Fruit fly (Drosophila melanogaster): ENCODE data around the gene CG5116.

Gene CG5116

DNA sequence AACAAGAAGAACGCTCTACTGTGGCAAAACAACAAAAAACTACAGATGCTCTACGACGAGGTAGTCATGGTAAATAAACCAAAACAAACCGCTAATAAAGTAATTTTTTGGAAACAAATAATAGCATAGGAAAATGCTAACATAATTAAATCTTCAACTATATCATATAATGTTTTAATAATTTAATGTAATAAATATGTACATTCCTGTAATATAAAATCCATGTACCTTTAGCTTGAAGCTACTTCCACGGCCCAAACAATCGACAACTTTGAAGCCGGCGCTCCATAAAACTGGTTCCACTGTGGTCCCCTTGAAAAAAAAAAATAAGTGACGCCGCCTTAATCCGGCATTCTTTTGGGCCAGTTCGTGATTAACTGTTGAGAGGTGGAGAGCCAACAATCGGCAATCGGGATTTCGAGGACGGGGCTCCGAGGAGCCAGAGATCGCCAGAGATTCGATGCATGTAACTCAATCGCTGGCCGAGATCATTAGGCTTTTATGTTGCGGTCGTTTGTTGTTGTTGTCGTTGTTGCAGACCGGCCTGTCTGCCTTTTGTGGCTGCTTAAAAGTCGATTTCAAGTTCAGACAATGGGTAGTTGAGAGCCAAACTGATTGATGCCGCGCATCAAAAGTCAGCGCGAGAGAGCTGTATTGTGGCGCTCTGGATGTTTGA lies 20.1 kb upstream of the CG5116 start (continued):
- TF ChIP-seq Dek (tag; optimal IDR thresholded peaks at IDR 0.05) (peak; percentile 39), ap (GFP tag; IDR thresholded peaks at IDR 0.05) (no peak), CG18476 (GFP tag; optimal IDR thresholded peaks at IDR 0.05) (no peak), sob (GFP tag; IDR thresholded peaks at IDR 0.05) (peak; percentile 65), CG14710 (tag; optimal IDR thresholded peaks at IDR 0.05) (no peak), CG33557 (GFP tag; optimal IDR thresholded peaks at IDR 0.05) (no peak), CG17186 (GFP tag; optimal IDR thresholded peaks at IDR 0.05) (no peak), CG17385 (GFP tag; optimal IDR thresholded peaks at IDR 0.05) (peak; percentile 46), fu2 (GFP tag; optimal IDR thresholded peaks at IDR 0.05) (no peak), CHES-1-like (GFP tag; optimal IDR thresholded peaks at IDR 0.05) (no peak), fd102C (GFP tag; optimal IDR thresholded peaks at IDR 0.05) (no peak), CG17612 (GFP tag; IDR thresholded peaks at IDR 0.05) (no peak), sna (GFP tag; IDR thresholded peaks at IDR 0.05; ENCODE audit: partially characterized antibody) (no peak), CG1024 (GFP tag; IDR thresholded peaks at IDR 0.05) (no peak), her (GFP tag; optimal IDR thresholded peaks at IDR 0.05) (no peak), CG9797 (GFP tag; optimal IDR thresholded peaks at IDR 0.05) (no peak), tgo (GFP tag; IDR thresholded peaks at IDR 0.05) (peak; percentile 63; the same call in 2 of the 3 replicates), CG13894 (tag; optimal IDR thresholded peaks at IDR 0.05) (no peak), CG3163 (GFP tag; optimal IDR thresholded peaks at IDR 0.05) (no peak), ind (GFP tag; optimal IDR thresholded peaks at IDR 0.05) (peak; percentile 24), stwl (tag; optimal IDR thresholded peaks at IDR 0.05) (no peak), CG11085 (GFP tag; IDR thresholded peaks at IDR 0.05) (peak; percentile 78), NK7.1 (GFP tag; optimal IDR thresholded peaks at IDR 0.05) (no peak), ftz-f1 (GFP tag; optimal IDR thresholded peaks at IDR 0.05) (no peak), trh (GFP tag; optimal IDR thresholded peaks at IDR 0.05) (no peak), CG30431 (GFP tag; optimal IDR thresholded peaks at IDR 0.05) (no peak), CG1233 (GFP tag; optimal IDR thresholded peaks at IDR 0.05) (peak; percentile 56), CG3847 (GFP tag; IDR thresholded peaks at IDR 0.05) (peak; percentile 33; the same call in 1 of the 2 replicates), Hr51 (GFP tag; optimal IDR thresholded peaks at IDR 0.05) (peak in 1 of 2 experiments; percentile 50), CG30020 (tag; optimal IDR thresholded peaks at IDR 0.05) (no peak), CG5180 (GFP tag; optimal IDR thresholded peaks at IDR 0.05) (no peak), Asciz (GFP tag; optimal IDR thresholded peaks at IDR 0.05) (peak; percentile 46), CG7372 (GFP tag; IDR thresholded peaks at IDR 0.05) (peak; percentile 70), CG17328 (GFP tag; IDR thresholded peaks at IDR 0.05) (peak; percentile 15; the same call in 1 of the 2 replicates), D19B (GFP tag; optimal IDR thresholded peaks at IDR 0.05) (peak; percentile 30), CG7357 (GFP tag; IDR thresholded peaks at IDR 0.05) (no peak), CG3281 (GFP tag; optimal IDR thresholded peaks at IDR 0.05) (peak; percentile 39), CG7839 (tag; optimal IDR thresholded peaks at IDR 0.05) (peak; percentile 56), Dref (GFP tag; IDR thresholded peaks at IDR 0.05) (no peak), CG4617 (GFP tag; optimal IDR thresholded peaks at IDR 0.05; ENCODE audit: borderline replicate concordance) (no peak), CG16863 (GFP tag; optimal IDR thresholded peaks at IDR 0.05) (no peak), schlank (tag; optimal IDR thresholded peaks at IDR 0.05) (no peak), Trl (optimal IDR thresholded peaks at IDR 0.05) (no peak), Trl (GFP tag; optimal IDR thresholded peaks at IDR 0.05) (no peak), Bgb (GFP tag; IDR thresholded peaks at IDR 0.05; ENCODE audit: partially characterized antibody) (no peak), nom (GFP tag; optimal IDR thresholded peaks at IDR 0.05) (peak; percentile 89), Dfd (GFP tag; optimal IDR thresholded peaks at IDR 0.05) (no peak), Fer3 (tag; optimal IDR thresholded peaks at IDR 0.05) (peak; percentile 61), lov (optimal IDR thresholded peaks at IDR 0.05) (no peak), lov (GFP tag; IDR thresholded peaks at IDR 0.05) (no peak)

All from whole organism, embryonic.